Fruit fly (Drosophila melanogaster) whole organism, pupa: ENCODE measurements around the gene CalpC.

Experiments
- CG10348 ChIP-seq: fragments of 200-800 bp; sonication (Bioruptor generic); IDR thresholded peaks from 2 replicates; pipeline ENCODE4 v1.3.6; 2022; ENCODE audit warnings: missing biosample characterization, missing genetic modification characterization
- CG12605 ChIP-seq: fragments of 200-800 bp; sonication (Bioruptor generic); IDR thresholded peaks from 2 replicates; pipeline ENCODE4 v1.3.6; 2022; ENCODE audit warnings: missing biosample characterization, missing genetic modification characterization
- CG13204 ChIP-seq: fragments of 200-800 bp; sonication (Bioruptor generic); optimal IDR thresholded peaks from 2 replicates; lab custom pipeline; 2018; ENCODE audit warnings: missing biosample characterization, mild to moderate bottlenecking, missing genetic modification characterization, moderate library complexity
- CG14655 ChIP-seq: fragments of 200-800 bp; sonication (Bioruptor generic); optimal IDR thresholded peaks from 3 replicates; lab custom pipeline; 2017; ENCODE audit warnings: mild to moderate bottlenecking, missing biosample characterization, missing genetic modification reagents, missing genetic modification characterization
- CG15710 ChIP-seq: fragments of 200-800 bp; sonication (Bioruptor generic); optimal IDR thresholded peaks from 2 replicates; lab custom pipeline; 2018; ENCODE audit warnings: missing biosample characterization, mild to moderate bottlenecking, missing genetic modification characterization, moderate library complexity
- CG17806 ChIP-seq: fragments of 200-800 bp; sonication (Bioruptor generic); optimal IDR thresholded peaks from 2 replicates; lab custom pipeline; 2018; ENCODE audit warnings: missing biosample characterization, mild to moderate bottlenecking, missing genetic modification characterization, moderate library complexity
- CG32121 ChIP-seq: fragments of 200-800 bp; sonication (Bioruptor generic); IDR thresholded peaks from 2 replicates; pipeline ENCODE4 v1.3.6; 2022; ENCODE audit warnings: missing biosample characterization, missing genetic modification characterization
- CG34367 ChIP-seq: fragments of 200-800 bp; sonication (Bioruptor generic); optimal IDR thresholded peaks from 2 replicates; lab custom pipeline; 2018; ENCODE audit warnings: missing biosample characterization, mild to moderate bottlenecking, missing genetic modification characterization
- CG4496 ChIP-seq: fragments of 200-800 bp; sonication (Bioruptor generic); IDR thresholded peaks from 3 replicates; pipeline ENCODE4 v1.3.6; 2022; ENCODE audit warnings: missing biosample characterization, missing genetic modification characterization
- CG8159 ChIP-seq: fragments of 200-800 bp; sonication (Bioruptor generic); optimal IDR thresholded peaks from 3 replicates; lab custom pipeline; 2018; ENCODE audit warnings: missing biosample characterization, mild to moderate bottlenecking, missing genetic modification characterization, moderate library complexity
- CG8301 ChIP-seq: fragments of 200-800 bp; sonication (Bioruptor generic); optimal IDR thresholded peaks from 2 replicates; lab custom pipeline; 2018; ENCODE audit warnings: missing biosample characterization, mild to moderate bottlenecking, missing genetic modification characterization
- CG9948 ChIP-seq: fragments of 200-800 bp; sonication (Bioruptor generic); optimal IDR thresholded peaks from 2 replicates; lab custom pipeline; 2018; ENCODE audit warnings: missing biosample characterization, mild to moderate bottlenecking, missing genetic modification characterization, moderate library complexity
- D1 ChIP-seq: fragments of 200-800 bp; sonication (Bioruptor generic); optimal IDR thresholded peaks from 2 replicates; lab custom pipeline; 2018; ENCODE audit warnings: missing biosample characterization, mild to moderate bottlenecking, missing genetic modification characterization, moderate library complexity
- EcR ChIP-seq: fragments of 200-800 bp; sonication (Bioruptor generic); optimal IDR thresholded peaks from 3 replicates; lab custom pipeline; 2019; ENCODE audit warnings: missing biosample characterization, missing genetic modification characterization, mild to moderate bottlenecking, moderate library complexity, missing genetic modification reagents
- Ets98B ChIP-seq: fragments of 200-800 bp; sonication (Bioruptor generic); IDR thresholded peaks from 2 replicates; pipeline ENCODE4 v1.3.6; 2022; ENCODE audit warnings: missing biosample characterization, missing genetic modification characterization
- Pif1A ChIP-seq: fragments of 200-800 bp; sonication (Bioruptor generic); optimal IDR thresholded peaks from 3 replicates; lab custom pipeline; 2016; ENCODE audit warnings: missing biosample characterization, missing genetic modification characterization
- Pif1B ChIP-seq: fragments of 200-800 bp; sonication (Bioruptor generic); optimal IDR thresholded peaks from 3 replicates; lab custom pipeline; 2016; ENCODE audit warnings: missing biosample characterization, missing genetic modification characterization
- Snoo ChIP-seq: fragments of 200-800 bp; sonication (Bioruptor generic); optimal IDR thresholded peaks from 3 replicates; lab custom pipeline; 2017; ENCODE audit warnings: missing biosample characterization, mild to moderate bottlenecking, missing genetic modification characterization, inconsistent platforms
- fd96Ca ChIP-seq: fragments of 200-800 bp; sonication (Bioruptor generic); IDR thresholded peaks from 3 replicates; pipeline ENCODE4 v1.3.6; 2022; ENCODE audit warnings: missing biosample characterization, missing genetic modification characterization
- gl ChIP-seq: fragments of 200-800 bp; sonication (Bioruptor generic); optimal IDR thresholded peaks from 2 replicates; lab custom pipeline; 2018; ENCODE audit warnings: missing biosample characterization, mild to moderate bottlenecking, missing genetic modification characterization
- rn ChIP-seq: fragments of 200-800 bp; sonication (Bioruptor generic); IDR thresholded peaks from 2 replicates; pipeline ENCODE4 v1.3.6; 2022; ENCODE audit warnings: missing biosample characterization, missing genetic modification characterization

CalpC gene

DNA sequence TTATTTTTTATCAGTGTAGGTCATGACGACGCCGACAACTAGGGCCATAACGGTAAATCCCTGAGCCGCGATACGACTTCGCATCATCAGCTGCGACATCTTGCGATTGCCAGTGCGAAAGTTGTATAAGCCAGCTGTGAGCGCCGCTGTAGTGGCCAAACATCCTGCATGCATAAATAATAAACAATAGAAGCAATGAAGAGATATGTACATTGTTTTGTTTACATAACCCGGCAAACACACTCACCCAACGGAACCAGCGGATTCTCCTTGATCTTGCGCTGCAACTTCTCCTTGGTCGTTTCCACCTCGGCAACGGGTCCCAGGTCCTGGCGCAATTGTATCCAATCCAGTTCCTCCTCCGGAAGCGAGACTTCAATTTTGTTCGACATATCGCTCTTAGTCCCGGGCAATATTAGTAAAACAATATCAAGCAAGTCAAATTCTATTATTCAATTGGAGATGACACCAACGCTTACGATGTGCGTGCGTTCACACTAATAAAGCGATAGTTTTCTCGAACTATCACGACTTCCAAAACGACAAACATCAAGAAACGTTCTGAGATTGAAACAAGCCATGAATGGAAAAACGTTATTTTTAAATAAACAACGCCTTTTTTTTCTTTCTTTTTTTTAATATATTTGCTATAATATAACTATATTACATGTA lies 6.1 kb downstream of the CalpC start:
- TF ChIP-seq CG10348 (GFP tag; lab: Robert Waterston, UW) (no peak), CG17806 (tag; lab: Kevin White, UChicago) (no peak), CG8301 (tag; lab: Kevin White, UChicago) (no peak), CG9948 (tag; lab: Kevin White, UChicago) (no peak), rn (GFP tag; lab: Robert Waterston, UW) (no peak), fd96Ca (GFP tag; lab: Robert Waterston, UW) (no peak), Pif1A (GFP tag; lab: Kevin White, UChicago) (no peak), CG8159 (no peak), gl (tag; lab: Kevin White, UChicago) (no peak), CG13204 (no peak), D1 (no peak), CG32121 (GFP tag; lab: Robert Waterston, UW) (no peak), CG4496 (no peak), CG14655 (GFP tag; lab: Kevin White, UChicago) (no peak), CG12605 (GFP tag; lab: Robert Waterston, UW) (no peak)

DNA sequence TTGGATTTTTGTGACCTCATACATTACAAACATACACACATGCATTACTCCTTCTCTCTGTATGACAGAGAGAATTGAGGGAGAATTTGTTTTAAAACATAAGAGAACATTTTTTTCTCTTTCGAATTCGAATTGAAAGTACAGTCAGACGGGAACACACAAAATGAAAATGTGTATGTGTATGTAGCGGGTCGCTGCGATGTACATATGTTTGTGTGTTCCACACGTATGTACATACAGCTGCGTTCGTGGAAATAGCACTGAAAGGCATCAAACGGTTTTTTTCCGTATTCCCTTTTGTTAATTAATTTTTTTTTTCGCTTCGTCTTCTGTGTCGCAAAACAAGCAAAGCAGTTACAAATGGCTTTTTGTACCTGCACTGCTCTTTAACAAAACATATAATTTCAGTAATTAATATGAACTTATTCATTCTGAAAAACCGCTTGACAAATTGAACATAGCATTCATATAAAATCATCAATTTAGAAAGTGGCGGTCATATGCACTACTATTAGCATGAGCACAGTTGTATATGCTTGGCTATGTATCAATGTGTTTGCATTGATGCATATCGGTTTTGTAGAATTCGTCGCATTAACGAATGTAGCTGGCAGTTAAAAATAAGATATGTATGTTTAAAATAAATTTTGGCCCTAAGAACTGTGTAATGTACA lies 7.2 kb downstream of the CalpC start:
- peak; percentile 96 for TF ChIP-seq CG32121 (GFP tag; lab: Robert Waterston, UW)
- TF ChIP-seq CG8159 = peak; percentile 98
- peak; percentile 96 for TF ChIP-seq Snoo (tag; lab: Kevin White, UChicago)
- TF ChIP-seq CG17806 (tag; lab: Kevin White, UChicago) = peak; percentile 95
- TF ChIP-seq CG14655 (GFP tag; lab: Kevin White, UChicago) = peak; percentile 99
- peak; percentile 98 for TF ChIP-seq CG8301 (tag; lab: Kevin White, UChicago)
- peak; percentile 97 for TF ChIP-seq CG15710
- peak; percentile 93 for TF ChIP-seq CG13204
- peak; percentile 96 for TF ChIP-seq fd96Ca (GFP tag; lab: Robert Waterston, UW)
- TF ChIP-seq CG4496 = peak; percentile 94
- TF ChIP-seq CG9948 (tag; lab: Kevin White, UChicago) = peak; percentile 97
- peak; percentile 97 for TF ChIP-seq Pif1A (GFP tag; lab: Kevin White, UChicago)
- TF ChIP-seq gl (tag; lab: Kevin White, UChicago) = peak; percentile 94
- TF ChIP-seq Pif1B (GFP tag; lab: Kevin White, UChicago) = peak; percentile 95
- TF ChIP-seq EcR (GFP tag; lab: Kevin White, UChicago) = peak; percentile 6
- peak; percentile 90 for TF ChIP-seq CG12605 (GFP tag; lab: Robert Waterston, UW)
- peak; percentile 86 for TF ChIP-seq rn (GFP tag; lab: Robert Waterston, UW)
- peak; percentile 97 for TF ChIP-seq CG34367 (tag; lab: Kevin White, UChicago)
- TF ChIP-seq D1 = peak; percentile 95
- peak; percentile 89 for TF ChIP-seq Ets98B (GFP tag; lab: Robert Waterston, UW)
- TF ChIP-seq CG10348 (GFP tag; lab: Robert Waterston, UW) = peak; percentile 79

DNA sequence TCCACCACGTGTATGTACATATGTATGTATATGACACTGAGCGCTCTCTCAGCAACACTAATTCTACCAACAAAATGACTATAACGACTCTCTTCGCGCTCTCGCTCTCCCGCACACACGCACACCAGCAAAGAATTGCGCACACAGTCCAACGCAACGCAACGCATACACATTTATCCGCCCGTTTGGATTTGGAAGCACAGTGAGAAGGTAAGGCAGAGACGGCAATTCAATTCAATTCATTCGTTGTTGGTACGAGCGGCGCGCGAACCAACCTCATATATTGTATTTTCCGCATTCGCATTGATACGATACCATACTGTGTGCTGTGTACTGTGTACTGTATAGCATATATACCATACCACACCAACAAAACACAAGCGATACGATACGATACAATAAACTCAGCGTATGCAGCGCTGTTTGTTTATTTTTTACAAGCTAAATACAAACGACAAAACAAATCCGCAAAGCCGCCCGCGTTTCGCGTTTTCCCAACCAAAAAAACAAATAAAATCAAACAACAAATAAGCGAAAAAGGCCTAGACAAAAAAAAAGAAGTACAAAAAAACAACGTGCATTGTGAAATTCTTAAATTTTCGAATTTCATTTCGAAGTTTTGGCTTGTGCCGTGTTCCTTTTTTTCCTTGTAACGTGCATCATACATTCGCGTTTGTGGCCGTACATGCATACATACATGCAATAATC lies 8.0 kb downstream of the CalpC start, which contains the start of the genes CG9921 and Dsp1:
Gene CG9921 (minus strand): TSS at position 167 of the 708 bp plus-strand sequence.
Gene Dsp1 (plus strand): TSS at position 179 of the 708 bp plus-strand sequence.
- TF ChIP-seq EcR (GFP tag; lab: Kevin White, UChicago) (peak; percentile 9), CG15710 (no peak), fd96Ca (GFP tag; lab: Robert Waterston, UW) (peak; percentile 54; the same call in 1 of the 3 replicates), CG14655 (GFP tag; lab: Kevin White, UChicago) (peak; percentile 3), Ets98B (GFP tag; lab: Robert Waterston, UW) (peak; percentile 35; the same call in 1 of the 2 replicates), CG32121 (GFP tag; lab: Robert Waterston, UW) (no peak), Snoo (tag; lab: Kevin White, UChicago) (no peak), CG8301 (tag; lab: Kevin White, UChicago) (no peak), CG13204 (no peak), CG4496 (peak; percentile 29; the same call in 1 of the 3 replicates), CG34367 (tag; lab: Kevin White, UChicago) (no peak), gl (tag; lab: Kevin White, UChicago) (no peak), CG12605 (GFP tag; lab: Robert Waterston, UW) (0 out of 2 replicates have a peak, but pooled peaks have one; percentile 30), Pif1B (GFP tag; lab: Kevin White, UChicago) (no peak), Pif1A (GFP tag; lab: Kevin White, UChicago) (no peak), D1 (no peak), CG9948 (tag; lab: Kevin White, UChicago) (no peak)

DNA sequence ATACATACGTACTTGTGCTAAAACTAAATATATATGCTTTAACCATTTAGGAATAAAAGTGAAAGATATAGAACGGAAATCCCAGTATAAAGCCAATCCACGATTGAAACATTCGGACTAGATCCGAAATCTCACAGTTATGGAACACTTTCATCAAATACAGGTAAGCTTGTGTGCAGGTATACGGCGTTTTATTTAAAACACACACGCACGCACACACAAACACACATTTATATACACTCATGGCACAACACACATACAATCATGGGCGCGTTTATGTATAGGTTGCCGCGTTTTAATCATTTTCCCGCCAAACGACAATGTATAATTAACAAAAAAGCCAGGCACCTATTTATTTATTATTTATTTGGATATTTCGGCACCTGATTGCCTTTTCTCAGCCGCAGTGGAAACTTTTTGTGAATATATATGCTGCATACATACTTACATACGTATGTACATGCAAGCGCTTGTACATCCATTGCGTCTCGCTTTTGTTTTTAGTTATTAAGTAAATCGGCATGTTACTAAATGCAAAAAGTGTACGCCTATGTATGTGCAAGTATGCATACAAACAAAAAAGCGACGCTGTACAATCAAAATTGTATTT lies 8.8 kb downstream of the CalpC start:
- TF ChIP-seq CG34367 (tag; lab: Kevin White, UChicago) = no peak
- TF ChIP-seq CG13204 = no peak
- TF ChIP-seq fd96Ca (GFP tag; lab: Robert Waterston, UW) = no peak
